Fruit fly (Drosophila melanogaster): ENCODE measurements around the gene mRpL44.

mRpL44 gene

dm6 chr3R:5466875-5467274 is 3.6 kb downstream of the mRpL44 start, which contains the start of gene RpL35A:
Gene RpL35A (minus strand): TSS chr3R:5467101.
- TF ChIP-seq Rfx (GFP tag; IDR thresholded peaks at IDR 0.05) = peak; percentile 73
- TF ChIP-seq onecut (GFP tag; IDR thresholded peaks at IDR 0.05) = peak; percentile 70
- no peak for TF ChIP-seq Tbp (GFP tag; optimal IDR thresholded peaks at IDR 0.05)
- peak; percentile 59 for TF ChIP-seq gsb-n (tag; optimal IDR thresholded peaks at IDR 0.05)
- peak; percentile 68 for TF ChIP-seq Nf-YC (tag; optimal IDR thresholded peaks at IDR 0.05)
- TF ChIP-seq CTCF (GFP tag; optimal IDR thresholded peaks at IDR 0.05) = peak; percentile 57
- peak; percentile 67 for TF ChIP-seq CG8924 (tag; optimal IDR thresholded peaks at IDR 0.05)
- TF ChIP-seq tx (GFP tag; optimal IDR thresholded peaks at IDR 0.05) = no peak
- no peak for TF ChIP-seq fd96Cb (tag; optimal IDR thresholded peaks at IDR 0.05)
- TF ChIP-seq CG3838 (GFP tag; optimal IDR thresholded peaks at IDR 0.05) = peak; percentile 9
- TF ChIP-seq sisA (GFP tag; IDR thresholded peaks at IDR 0.05) = no peak
- TF ChIP-seq CG13287 (GFP tag; IDR thresholded peaks at IDR 0.05; ENCODE audit: partially characterized antibody) = no peak; the same call in 1 of the 2 replicates
- peak; percentile 33 for TF ChIP-seq pho (GFP tag; optimal IDR thresholded peaks at IDR 0.05)
- TF ChIP-seq CG15696 (tag; optimal IDR thresholded peaks at IDR 0.05) = no peak
- TF ChIP-seq jigr1 (GFP tag; IDR thresholded peaks at IDR 0.05) = no peak
- peak; percentile 89 for TF ChIP-seq CG33213 (GFP tag; optimal IDR thresholded peaks at IDR 0.05)
- no peak for TF ChIP-seq CG32767 (GFP tag; IDR thresholded peaks at IDR 0.05)
- TF ChIP-seq phol (tag; optimal IDR thresholded peaks at IDR 0.05) = peak; percentile 61
- peak; percentile 80 for TF ChIP-seq pzg (GFP tag; optimal IDR thresholded peaks at IDR 0.05)
- 0 out of 2 replicates have a peak, but pooled peaks have one; percentile 25 for TF ChIP-seq CG14441 (GFP tag; IDR thresholded peaks at IDR 0.05)
- TF ChIP-seq Camta (GFP tag; optimal IDR thresholded peaks at IDR 0.05) = peak; percentile 69
- TF ChIP-seq lbe (GFP tag; optimal IDR thresholded peaks at IDR 0.05) = peak; percentile 74
- TF ChIP-seq CG10543 (GFP tag; optimal IDR thresholded peaks at IDR 0.05) = peak; percentile 80
- no peak for TF ChIP-seq unc-4 (GFP tag; IDR thresholded peaks at IDR 0.05; ENCODE audit: partially characterized antibody)
- TF ChIP-seq CG43689 (GFP tag; IDR thresholded peaks at IDR 0.05) = no peak
- TF ChIP-seq Fer1 (GFP tag; optimal IDR thresholded peaks at IDR 0.05) = peak; percentile 90
- TF ChIP-seq caup (GFP tag; optimal IDR thresholded peaks at IDR 0.05; ENCODE audit: severe bottlenecking) = peak; percentile 92
- peak; percentile 55 for TF ChIP-seq CG17802 (tag; optimal IDR thresholded peaks at IDR 0.05)
- no peak for TF ChIP-seq Hr3 (GFP tag; optimal IDR thresholded peaks at IDR 0.05)
- peak; percentile 63 for TF ChIP-seq Bteb2 (GFP tag; optimal IDR thresholded peaks at IDR 0.05)
- peak; percentile 86 for TF ChIP-seq CG3281 (GFP tag; optimal IDR thresholded peaks at IDR 0.05)
- TF ChIP-seq CG34376 (GFP tag; optimal IDR thresholded peaks at IDR 0.05) = peak; percentile 96
- TF ChIP-seq Ssrp (tag; optimal IDR thresholded peaks at IDR 0.05) = no peak
- TF ChIP-seq Spps (tag; optimal IDR thresholded peaks at IDR 0.05) = peak; percentile 50
- peak; percentile 36; the same call in 1 of the 2 replicates for TF ChIP-seq wdn (GFP tag; IDR thresholded peaks at IDR 0.05)
- TF ChIP-seq CG10462 (GFP tag; optimal IDR thresholded peaks at IDR 0.05) = no peak
- no peak for TF ChIP-seq Jarid2 (GFP tag; optimal IDR thresholded peaks at IDR 0.05)
- TF ChIP-seq Deaf1 (tag; optimal IDR thresholded peaks at IDR 0.05) = peak; percentile 17
- TF ChIP-seq CG34224 (GFP tag; IDR thresholded peaks at IDR 0.05; ENCODE audit: partially characterized antibody) = no peak
- no peak for TF ChIP-seq CG15011 (GFP tag; optimal IDR thresholded peaks at IDR 0.05)
- no peak for TF ChIP-seq GATAe (GFP tag; conservative IDR thresholded peaks at IDR 0.05)
- TF ChIP-seq nerfin-1 (tag; optimal IDR thresholded peaks at IDR 0.05) = peak; percentile 64
- peak; percentile 25 for TF ChIP-seq CoRest (tag; optimal IDR thresholded peaks at IDR 0.05)
- TF ChIP-seq lmd (GFP tag; IDR thresholded peaks at IDR 0.05) = no peak
- TF ChIP-seq MESR4 (GFP tag; optimal IDR thresholded peaks at IDR 0.05) = peak; percentile 99
- no peak for TF ChIP-seq CG14965 (GFP tag; optimal IDR thresholded peaks at IDR 0.05; ENCODE audit: borderline replicate concordance)
- peak; percentile 42 for TF ChIP-seq CG9876 (GFP tag; optimal IDR thresholded peaks at IDR 0.05)
- no peak for TF ChIP-seq Hr78 (GFP tag; optimal IDR thresholded peaks at IDR 0.05)
- no peak for TF ChIP-seq hbn (GFP tag; IDR thresholded peaks at IDR 0.05; ENCODE audit: partially characterized antibody)
- TF ChIP-seq Hand (GFP tag; optimal IDR thresholded peaks at IDR 0.05) = peak; percentile 77
- peak; percentile 46 for TF ChIP-seq Myb (GFP tag; optimal IDR thresholded peaks at IDR 0.05)

Data from whole organism, embryonic.